Worm (Caenorhabditis elegans): ENCODE results near the gene cng-1.

DNA sequence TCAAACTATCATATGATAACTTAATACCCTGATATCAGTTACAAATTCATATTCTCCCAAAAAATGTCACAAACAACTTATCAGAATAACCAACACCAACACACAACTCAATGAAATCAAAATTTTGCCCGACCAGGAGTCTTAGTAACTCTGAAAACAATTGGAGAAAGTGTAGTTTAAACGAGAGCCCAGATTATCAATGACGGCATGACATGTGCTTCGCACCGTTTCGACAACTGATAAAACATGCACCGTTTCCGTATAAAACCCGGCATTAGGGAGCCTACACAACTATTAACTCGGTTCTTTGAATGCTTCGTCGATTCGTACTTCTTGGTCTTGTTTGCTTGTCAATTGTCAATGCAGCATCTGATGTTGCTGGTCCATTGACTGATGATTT, 37.7 kb downstream of the cng-1 start, which contains the start of gene fil-1:
- TF ChIP-seq nfya-1 (tag; optimal IDR thresholded peaks at IDR 0.05) (no peak), che-1 (tag; optimal IDR thresholded peaks at IDR 0.05) (no peak)

Measured in whole organism, late embryonic.